Worm (Caenorhabditis elegans): Measurements from ENCODE around the gene arrd-7.

ce11 chrII:12055408-12056140 lies 6.8 kb downstream of the arrd-7 start:
- TF ChIP-seq lin-13 (tag; optimal IDR thresholded peaks at IDR 0.05) (no peak), unc-62 (GFP tag; optimal IDR thresholded peaks at IDR 0.05) (no peak), sem-2 (GFP tag; optimal IDR thresholded peaks at IDR 0.05) (no peak), snpc-4 (tag; optimal IDR thresholded peaks at IDR 0.05) (no peak), nhr-2 (tag; optimal IDR thresholded peaks at IDR 0.05) (no peak)

Data from whole organism, mixed stage, embryonic.